Worm (Caenorhabditis elegans) whole organism, young adult: ENCODE data around the gene clec-138.

ENCODE experiments used
- C17E4.6 ChIP-seq: fragments of 200-800 bp; sonication (Bioruptor generic); IDR thresholded peaks from 2 replicates; pipeline ENCODE4 v1.3.6; 2022; ENCODE audit warnings: missing genetic modification reagents, missing genetic modification characterization, missing compliant biosample characterization
- T07F8.4 ChIP-seq: sonication (generic microtip); optimal IDR thresholded peaks from 2 replicates; lab custom pipeline; 2016; ENCODE audit warnings: mild to moderate bottlenecking, missing genetic modification characterization, moderate library complexity, missing compliant biosample characterization
- akir-1 ChIP-seq: fragments of 200-800 bp; sonication (Bioruptor generic); optimal IDR thresholded peaks from 2 replicates; lab custom pipeline; 2018; ENCODE audit warnings: mild to moderate bottlenecking, missing genetic modification characterization, moderate library complexity, missing compliant biosample characterization
- fkh-3 ChIP-seq: sonication (generic microtip); optimal IDR thresholded peaks from 2 replicates; lab custom pipeline; 2016; ENCODE audit warnings: mild to moderate bottlenecking, missing genetic modification characterization, missing compliant biosample characterization
- pha-4 ChIP-seq: fragments of 150-350 bp; sonication (generic microtip); optimal IDR thresholded peaks from 2 replicates; lab custom pipeline; 2014; ENCODE audit warnings: missing biosample characterization, missing genetic modification reagents, missing genetic modification characterization

DNA sequence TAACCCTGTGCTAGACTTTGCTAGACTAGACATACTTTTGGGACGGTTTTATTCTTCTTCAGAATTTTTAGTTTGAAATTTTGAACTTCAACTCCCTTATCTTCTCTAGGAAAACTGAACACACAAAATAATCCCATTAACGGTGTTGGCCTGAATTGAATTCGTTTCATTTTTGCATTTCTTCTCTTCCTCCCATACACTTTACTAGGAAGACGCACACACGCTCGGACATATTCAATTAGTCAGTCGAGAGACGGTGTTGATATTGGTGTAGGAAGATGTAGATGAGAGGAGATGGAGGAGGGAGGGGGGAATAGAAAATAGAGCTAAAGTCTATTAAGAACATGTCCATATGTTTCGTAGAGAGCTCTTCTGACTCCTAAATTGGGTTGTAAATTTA, 44.9 kb downstream of the clec-138 start:
- TF ChIP-seq T07F8.4 (tag; lab: Kevin White, UChicago) (no peak), C17E4.6 (GFP tag; lab: Robert Waterston, UW) (no peak), pha-4 (tag; lab: Kevin White, UChicago) (no peak), akir-1 (no peak), fkh-3 (no peak)
